Worm (Caenorhabditis elegans): ENCODE measurements around the gene C49G7.12.

Gene C49G7.12

ce11 chrV:4038110-4038509 is at the start of gene C49G7.12:
Gene C49G7.12, plus strand, starts transcription at chrV:4038410.
- TF ChIP-seq fax-1 (tag; optimal IDR thresholded peaks at IDR 0.05) (no peak), ceh-14 (tag; optimal IDR thresholded peaks at IDR 0.05) (no peak), dve-1 (tag; optimal IDR thresholded peaks at IDR 0.05) (no peak), ceh-48 (tag; optimal IDR thresholded peaks at IDR 0.05) (no peak), ttx-3 (tag; optimal IDR thresholded peaks at IDR 0.05) (no peak), dmd-4 (tag; optimal IDR thresholded peaks at IDR 0.05; ENCODE audit: borderline replicate concordance) (no peak), tbx-2 (tag; optimal IDR thresholded peaks at IDR 0.05) (no peak), Y22D7AL.16 (tag; optimal IDR thresholded peaks at IDR 0.05) (no peak), ahr-1 (tag; optimal IDR thresholded peaks at IDR 0.05) (no peak), ceh-34 (tag; optimal IDR thresholded peaks at IDR 0.05) (no peak), K09A11.1 (tag; optimal IDR thresholded peaks at IDR 0.05; ENCODE audit: insufficient read depth) (no peak), sdc-2 (tag; optimal IDR thresholded peaks at IDR 0.05) (no peak), T23F11.4 (GFP tag; optimal IDR thresholded peaks at IDR 0.05) (no peak)

- TF ChIP-seq madf-2 (tag; optimal IDR thresholded peaks at IDR 0.05), result no peak
- no peak for TF ChIP-seq unc-55 (GFP tag; optimal IDR thresholded peaks at IDR 0.05)
- no peak for TF ChIP-seq ceh-9 (tag; optimal IDR thresholded peaks at IDR 0.05)
- no peak for TF ChIP-seq ceh-22 (tag; optimal IDR thresholded peaks at IDR 0.05)
- no peak for TF ChIP-seq Y22D7AL.16 (tag; optimal IDR thresholded peaks at IDR 0.05)
- no peak for TF ChIP-seq ceh-14 (tag; optimal IDR thresholded peaks at IDR 0.05)
- no peak for TF ChIP-seq pax-1 (tag; optimal IDR thresholded peaks at IDR 0.05)
- no peak for TF ChIP-seq pha-4 (tag; optimal IDR thresholded peaks at IDR 0.05)
- no peak for TF ChIP-seq K02D7.2 (tag; optimal IDR thresholded peaks at IDR 0.05)
- no peak for TF ChIP-seq pat-9 (tag; optimal IDR thresholded peaks at IDR 0.05)
- no peak for TF ChIP-seq elt-2 (tag; optimal IDR thresholded peaks at IDR 0.05)
- TF ChIP-seq nfya-1 (tag; optimal IDR thresholded peaks at IDR 0.05), result no peak
- TF ChIP-seq C08G9.2 (tag; optimal IDR thresholded peaks at IDR 0.05), result no peak
- TF ChIP-seq sox-2 (GFP tag; IDR thresholded peaks at IDR 0.05), result no peak
- no peak for TF ChIP-seq ahr-1 (tag; optimal IDR thresholded peaks at IDR 0.05)
- no peak for TF ChIP-seq hlh-30 (tag; optimal IDR thresholded peaks at IDR 0.05; ENCODE audit: insufficient read depth)
- TF ChIP-seq unc-86 (tag; optimal IDR thresholded peaks at IDR 0.05), result no peak
- no peak for TF ChIP-seq sdc-2 (tag; optimal IDR thresholded peaks at IDR 0.05)
- no peak for TF ChIP-seq fax-1 (tag; optimal IDR thresholded peaks at IDR 0.05)
Observed at ce11 chrV:3989070-3989469, 49.1 kb upstream of the C49G7.12 start, which contains the start of gene nlp-27. Gene nlp-27, plus strand, starts transcription at chrV:3989378.

- TF ChIP-seq odd-2 (tag; optimal IDR thresholded peaks at IDR 0.05), result no peak
- no peak for TF ChIP-seq K02D7.2 (tag; optimal IDR thresholded peaks at IDR 0.05)
- TF ChIP-seq ztf-16 (tag; optimal IDR thresholded peaks at IDR 0.05), result no peak
- TF ChIP-seq sdc-2 (tag; optimal IDR thresholded peaks at IDR 0.05), result no peak
- no peak for TF ChIP-seq fkh-10 (GFP tag; optimal IDR thresholded peaks at IDR 0.05)
- TF ChIP-seq pros-1 (tag; optimal IDR thresholded peaks at IDR 0.05), result no peak
- no peak for TF ChIP-seq fax-1 (tag; optimal IDR thresholded peaks at IDR 0.05)
- no peak for TF ChIP-seq gmeb-2 (tag; optimal IDR thresholded peaks at IDR 0.05)
- TF ChIP-seq unc-55 (GFP tag; optimal IDR thresholded peaks at IDR 0.05), result no peak
- no peak for TF ChIP-seq eyg-1 (tag; optimal IDR thresholded peaks at IDR 0.05)
- TF ChIP-seq ceh-2 (tag; optimal IDR thresholded peaks at IDR 0.05), result no peak
- TF ChIP-seq dmd-4 (tag; optimal IDR thresholded peaks at IDR 0.05; ENCODE audit: borderline replicate concordance), result no peak
Observed at ce11 chrV:3992334-3992733, 45.9 kb upstream of the C49G7.12 start.

- no peak for TF ChIP-seq ama-1 (optimal IDR thresholded peaks at IDR 0.05)
- no peak for TF ChIP-seq ets-4 (tag; optimal IDR thresholded peaks at IDR 0.05)
- no peak for TF ChIP-seq ceh-6 (GFP tag; optimal IDR thresholded peaks at IDR 0.05)
- TF ChIP-seq ceh-45 (GFP tag; IDR thresholded peaks at IDR 0.05), result no peak
- no peak for TF ChIP-seq syd-9 (tag; optimal IDR thresholded peaks at IDR 0.05)
- no peak for TF ChIP-seq pqm-1 (tag; optimal IDR thresholded peaks at IDR 0.05)
- TF ChIP-seq npax-4 (tag; optimal IDR thresholded peaks at IDR 0.05), result no peak
- no peak for TF ChIP-seq ref-2 (tag; optimal IDR thresholded peaks at IDR 0.05)
- no peak for TF ChIP-seq fkh-10 (GFP tag; optimal IDR thresholded peaks at IDR 0.05)
- no peak for TF ChIP-seq F13H6.1 (tag; optimal IDR thresholded peaks at IDR 0.05)
- TF ChIP-seq ahr-1 (tag; optimal IDR thresholded peaks at IDR 0.05), result no peak
- no peak for TF ChIP-seq K09A11.1 (tag; optimal IDR thresholded peaks at IDR 0.05; ENCODE audit: insufficient read depth)
- TF ChIP-seq ceh-14 (tag; optimal IDR thresholded peaks at IDR 0.05), result no peak
- TF ChIP-seq hlh-15 (tag; optimal IDR thresholded peaks at IDR 0.05), result no peak
- TF ChIP-seq C38D4.7 (GFP tag; optimal IDR thresholded peaks at IDR 0.05), result no peak
Observed at ce11 chrV:3994048-3994447, 44.2 kb upstream of the C49G7.12 start, which contains the start of gene K09D9.9. Gene K09D9.9, minus strand, starts transcription at chrV:3994148.
